Fruit fly (Drosophila melanogaster) Kc167 (cell line): ENCODE results near the gene Mkp.

Experiments
- Sin3A ChIP-seq: fragments of >200 bp; optimal IDR thresholded peaks from 2 replicates; lab custom pipeline; 2018; ENCODE audit warnings: missing external identifiers
- psq ChIP-seq: fragments of >200 bp; optimal IDR thresholded peaks from 2 replicates; lab custom pipeline; 2017; ENCODE audit warnings: missing external identifiers
- ttk ChIP-seq: sonication (Bioruptor generic); optimal IDR thresholded peaks from 2 replicates; lab custom pipeline; 2017; ENCODE audit warnings: missing external identifiers

dm6 chr3L:184251-184650 lies at the start of gene Mkp, which contains the start of the genes CG34140 and Mtch:
- TF ChIP-seq psq = no peak
- TF ChIP-seq ttk = no peak
- no peak for TF ChIP-seq Sin3A (lab: Kevin White, UChicago)
